Worm (Caenorhabditis elegans) whole organism, young adult: Measurements from ENCODE around the gene nlp-56.

Source experiments
- C17E4.6 ChIP-seq: fragments of 200-800 bp; sonication (Bioruptor generic); IDR thresholded peaks from 2 replicates; pipeline ENCODE4 v1.3.6; 2022; ENCODE audit warnings: missing genetic modification reagents, missing genetic modification characterization, missing compliant biosample characterization
- F22D6.2 ChIP-seq: sonication (generic microtip); optimal IDR thresholded peaks from 2 replicates; lab custom pipeline; 2016; ENCODE audit warnings: mild to moderate bottlenecking, missing genetic modification characterization, missing compliant biosample characterization
- Y53G8AR.9 ChIP-seq: fragments of 200-800 bp; sonication (Bioruptor generic); conservative IDR thresholded peaks from 2 replicates; pipeline ENCODE4 v1.3.6; 2022; ENCODE audit warnings: missing genetic modification reagents, missing genetic modification characterization, missing compliant biosample characterization
- Y56A3A.18 ChIP-seq: fragments of 200-800 bp; sonication (Bioruptor generic); IDR thresholded peaks from 2 replicates; pipeline ENCODE4 v1.3.6; 2022; ENCODE audit warnings: missing genetic modification reagents, missing genetic modification characterization, missing compliant biosample characterization
- Y79H2A.3 ChIP-seq: fragments of 200-800 bp; sonication (Bioruptor generic); conservative IDR thresholded peaks from 2 replicates; pipeline ENCODE4 v1.3.6; 2022; ENCODE audit warnings: missing genetic modification reagents, missing genetic modification characterization, missing compliant biosample characterization
- Y95B8A.8 ChIP-seq: fragments of 200-800 bp; sonication (Bioruptor generic); IDR thresholded peaks from 2 replicates; pipeline ENCODE4 v1.3.6; 2022; ENCODE audit warnings: missing genetic modification reagents, missing genetic modification characterization, missing compliant biosample characterization
- ama-1 ChIP-seq, 3 experiments: fragments of 150-350 bp in 1 of 3; sonication (generic microtip) in 2 of 3; optimal IDR thresholded peaks; 2 replicates each; lab custom pipeline; 2014 to 2018; ENCODE audit warnings: missing biosample characterization in 2 of 3, missing genetic modification characterization in 2 of 3, missing genetic modification reagents in 2 of 3
- athp-1 ChIP-seq: sonication (generic microtip); optimal IDR thresholded peaks from 2 replicates; lab custom pipeline; 2017; ENCODE audit warnings: mild to moderate bottlenecking, missing genetic modification characterization, missing compliant biosample characterization
- attf-6 ChIP-seq: fragments of 200-800 bp; sonication (Bioruptor generic); IDR thresholded peaks from 2 replicates; pipeline ENCODE4 v1.3.6; 2022; ENCODE audit warnings: missing genetic modification reagents, missing genetic modification characterization, missing compliant biosample characterization
- ccch-3 ChIP-seq: fragments of 200-800 bp; sonication (Bioruptor generic); optimal IDR thresholded peaks from 2 replicates; lab custom pipeline; 2018; ENCODE audit warnings: mild to moderate bottlenecking, missing genetic modification characterization, missing compliant biosample characterization
- cebp-1 ChIP-seq, 2 experiments: fragments of 200-800 bp in 1 of 2; sonication (Bioruptor generic) in 1 of 2; sonication (generic microtip) in 1 of 2; IDR thresholded peaks in 1 of 2; optimal IDR thresholded peaks in 1 of 2; 2 replicates each; pipeline versions ENCODE4 v1.3.6 to Lab custom; 2017 to 2022; ENCODE audit warnings: missing compliant biosample characterization in 2 of 2, missing genetic modification characterization in 2 of 2, mild to moderate bottlenecking in 1 of 2, missing genetic modification reagents in 1 of 2, moderate library complexity in 1 of 2
- chd-7 ChIP-seq: sonication (generic microtip); optimal IDR thresholded peaks from 2 replicates; lab custom pipeline; 2016; ENCODE audit warnings: mild to moderate bottlenecking, missing genetic modification characterization, moderate library complexity, missing compliant biosample characterization
- egl-44 ChIP-seq: fragments of 200-800 bp; sonication (Bioruptor generic); IDR thresholded peaks from 2 replicates; pipeline ENCODE4 v1.3.6; 2022; ENCODE audit warnings: missing genetic modification reagents, missing genetic modification characterization, missing compliant biosample characterization
- hmg-1.2 ChIP-seq: fragments of 200-800 bp; sonication (Bioruptor generic); IDR thresholded peaks from 2 replicates; pipeline ENCODE4 v1.3.6; 2022; ENCODE audit warnings: missing genetic modification reagents, missing genetic modification characterization, missing compliant biosample characterization
- hsf-1 ChIP-seq: fragments of 200-800 bp; sonication (Bioruptor generic); IDR thresholded peaks from 2 replicates; pipeline ENCODE4 v1.3.6; 2022; ENCODE audit warnings: missing genetic modification reagents, missing genetic modification characterization, missing compliant biosample characterization
- let-526 ChIP-seq: fragments of 200-800 bp; sonication (Bioruptor generic); IDR thresholded peaks from 2 replicates; pipeline ENCODE4 v1.3.6; 2022; ENCODE audit warnings: missing genetic modification reagents, missing genetic modification characterization, missing compliant biosample characterization
- lin-35 ChIP-seq, 3 experiments: fragments of 150-350 bp in 2 of 3; sonication (generic microtip) in 1 of 3; optimal IDR thresholded peaks; 2 replicates each; lab custom pipeline; 2014 to 2018; ENCODE audit warnings: missing biosample characterization in 3 of 3, missing genetic modification characterization in 3 of 3, missing genetic modification reagents in 3 of 3
- madf-10 ChIP-seq: sonication (generic microtip); optimal IDR thresholded peaks from 2 replicates; lab custom pipeline; 2016; ENCODE audit warnings: mild to moderate bottlenecking, missing genetic modification characterization, missing compliant biosample characterization
- madf-6 ChIP-seq: fragments of 200-800 bp; sonication (Bioruptor generic); IDR thresholded peaks from 2 replicates; pipeline ENCODE4 v1.3.6; 2022; ENCODE audit warnings: missing genetic modification reagents, missing genetic modification characterization, missing compliant biosample characterization
- madf-8 ChIP-seq: fragments of 200-800 bp; sonication (Bioruptor generic); conservative IDR thresholded peaks from 2 replicates; pipeline ENCODE4 v1.3.6; 2022; ENCODE audit warnings: missing genetic modification reagents, missing genetic modification characterization, missing compliant biosample characterization
- mcd-1 ChIP-seq: fragments of 200-800 bp; sonication (Bioruptor generic); IDR thresholded peaks from 2 replicates; pipeline ENCODE4 v1.3.6; 2022; ENCODE audit warnings: missing genetic modification reagents, missing genetic modification characterization, missing compliant biosample characterization
- nfya-2 ChIP-seq: fragments of 200-800 bp; sonication (Bioruptor generic); IDR thresholded peaks from 2 replicates; pipeline ENCODE4 v1.3.6; 2022; ENCODE audit warnings: missing genetic modification reagents, missing genetic modification characterization, missing compliant biosample characterization
- nfyb-1 ChIP-seq: fragments of 200-800 bp; sonication (Bioruptor generic); IDR thresholded peaks from 2 replicates; pipeline ENCODE4 v1.3.6; 2022; ENCODE audit warnings: missing genetic modification reagents, missing genetic modification characterization, missing compliant biosample characterization
- nhr-120 ChIP-seq: fragments of 200-800 bp; sonication (Bioruptor generic); IDR thresholded peaks from 2 replicates; pipeline ENCODE4 v1.3.6; 2022; ENCODE audit warnings: missing genetic modification characterization, missing compliant biosample characterization
- nhr-179 ChIP-seq: sonication (generic microtip); optimal IDR thresholded peaks from 2 replicates; lab custom pipeline; 2016; ENCODE audit warnings: mild to moderate bottlenecking, missing genetic modification characterization, missing compliant biosample characterization
- nhr-80 ChIP-seq: sonication (generic microtip); optimal IDR thresholded peaks from 2 replicates; lab custom pipeline; 2016; ENCODE audit warnings: missing genetic modification characterization, missing compliant biosample characterization
- rec-8 ChIP-seq, 2 experiments: sonication (generic microtip); optimal IDR thresholded peaks; 2 replicates each; lab custom pipeline; 2016; ENCODE audit warnings: mild to moderate bottlenecking in 2 of 2, missing genetic modification characterization in 2 of 2, missing genetic modification reagents in 2 of 2, missing genotype in 2 of 2, missing biosample characterization in 1 of 2, missing compliant biosample characterization in 1 of 2, moderate library complexity in 1 of 2
- rpc-1 ChIP-seq, 2 experiments: fragments of 150-350 bp in 1 of 2; sonication (generic microtip) in 1 of 2; optimal IDR thresholded peaks; 2 replicates each; lab custom pipeline; 2014 to 2018; ENCODE audit warnings: missing biosample characterization in 1 of 2, missing genetic modification characterization in 1 of 2, missing genetic modification reagents in 1 of 2, missing genotype in 1 of 2
- snpc-3.4 ChIP-seq: sonication (generic microtip); optimal IDR thresholded peaks from 2 replicates; lab custom pipeline; 2017; ENCODE audit warnings: missing genetic modification characterization, mild to moderate bottlenecking, missing compliant biosample characterization, antibody characterized with exemption, moderate library complexity, missing genotype, missing genetic modification reagents
- somi-1 ChIP-seq: fragments of 200-800 bp; sonication (Bioruptor generic); optimal IDR thresholded peaks from 2 replicates; lab custom pipeline; 2018; ENCODE audit warnings: mild to moderate bottlenecking, missing genetic modification characterization, missing compliant biosample characterization
- sptf-2 ChIP-seq: fragments of 200-800 bp; sonication (Bioruptor generic); optimal IDR thresholded peaks from 2 replicates; lab custom pipeline; 2018; ENCODE audit warnings: mild to moderate bottlenecking, missing genetic modification characterization, missing compliant biosample characterization
- tbp1 ChIP-seq: fragments of 200-800 bp; sonication (Bioruptor generic); optimal IDR thresholded peaks from 2 replicates; lab custom pipeline; 2018; ENCODE audit warnings: mild to moderate bottlenecking, missing genetic modification characterization, missing compliant biosample characterization
- xnd-1 ChIP-seq: sonication (generic microtip); optimal IDR thresholded peaks from 2 replicates; lab custom pipeline; 2016; ENCODE audit warnings: missing genotype, missing genetic modification reagents, missing genetic modification characterization, missing compliant biosample characterization
- ztf-18 ChIP-seq: sonication (generic microtip); optimal IDR thresholded peaks from 2 replicates; lab custom pipeline; 2016; ENCODE audit warnings: missing genotype, mild to moderate bottlenecking, missing genetic modification characterization, missing compliant biosample characterization
- ztf-22 ChIP-seq: fragments of 200-800 bp; sonication (Bioruptor generic); optimal IDR thresholded peaks from 2 replicates; lab custom pipeline; 2018; ENCODE audit warnings: mild to moderate bottlenecking, missing genetic modification characterization, moderate library complexity, missing compliant biosample characterization

Gene nlp-56

DNA sequence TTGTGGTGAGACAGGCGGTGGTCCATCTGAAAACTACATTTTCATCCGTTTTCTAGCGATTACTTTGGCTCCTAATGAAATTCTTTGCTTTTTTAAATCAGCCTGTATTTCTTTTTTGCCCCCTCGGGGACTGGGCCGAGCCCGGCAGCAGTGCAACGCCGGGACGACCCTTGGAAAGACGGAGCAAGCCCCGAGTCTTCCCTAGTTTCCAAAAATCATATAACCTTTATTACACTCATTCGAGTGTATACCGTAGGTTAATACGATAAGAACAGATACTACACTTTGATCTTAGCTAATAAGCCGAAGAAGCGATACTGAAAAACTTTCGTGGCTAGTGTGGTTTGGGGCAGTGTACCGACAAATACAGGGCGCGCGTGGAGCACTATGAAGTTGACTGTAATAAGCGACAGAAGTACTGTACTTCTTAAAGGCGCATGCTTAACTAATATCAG, 19.8 kb downstream of the nlp-56 start (continued):
- TF ChIP-seq nfya-2 (GFP tag; lab: Robert Waterston, UW) (0 out of 2 replicates have a peak, but pooled peaks have one; percentile 43), lin-35 (GFP tag; optimal IDR thresholded peaks at IDR 0.05; lab: Kevin White, UChicago) (no peak), nhr-80 (tag; lab: Kevin White, UChicago) (no peak), madf-6 (peak; percentile 100), rpc-1 (optimal IDR thresholded peaks at IDR 0.05; lab: Kevin White, UChicago) (no peak), rpc-1 (tag; optimal IDR thresholded peaks at IDR 0.05; lab: Kevin White, UChicago) (peak; percentile 7), attf-6 (GFP tag; lab: Robert Waterston, UW) (peak; percentile 100), madf-10 (tag; lab: Kevin White, UChicago) (no peak), chd-7 (tag; lab: Kevin White, UChicago) (no peak), ztf-22 (no peak), ccch-3 (no peak), Y56A3A.18 (GFP tag; lab: Robert Waterston, UW) (0 out of 2 replicates have a peak, but pooled peaks have one; percentile 26), snpc-3.4 (peak; percentile 95), tbp1 (peak; percentile 80), hsf-1 (peak; percentile 57), F22D6.2 (tag; lab: Kevin White, UChicago) (no peak), nfyb-1 (GFP tag; lab: Robert Waterston, UW) (peak; percentile 68; the same call in 1 of the 2 replicates), hmg-1.2 (peak; percentile 97), madf-8 (GFP tag; lab: Robert Waterston, UW) (peak; percentile 99), sptf-2 (GFP tag; lab: Kevin White, UChicago) (no peak), ztf-18 (tag; lab: Kevin White, UChicago) (peak; percentile 54), somi-1 (GFP tag; lab: Kevin White, UChicago) (no peak), mcd-1 (GFP tag; lab: Robert Waterston, UW) (peak; percentile 76), rec-8 (tag; optimal IDR thresholded peaks at IDR 0.05; lab: Kevin White, UChicago) (no peak), nhr-179 (tag; lab: Kevin White, UChicago) (no peak), let-526 (GFP tag; lab: Robert Waterston, UW) (no peak), egl-44 (GFP tag; lab: Robert Waterston, UW) (0 out of 2 replicates have a peak, but pooled peaks have one; percentile 26), athp-1 (tag; lab: Kevin White, UChicago) (peak; percentile 21), nhr-120 (GFP tag; lab: Robert Waterston, UW) (no peak), Y95B8A.8 (GFP tag; lab: Robert Waterston, UW) (0 out of 2 replicates have a peak, but pooled peaks have one; percentile 47), xnd-1 (tag; lab: Kevin White, UChicago) (peak; percentile 98), Y53G8AR.9 (GFP tag; lab: Robert Waterston, UW) (peak; percentile 71)

DNA sequence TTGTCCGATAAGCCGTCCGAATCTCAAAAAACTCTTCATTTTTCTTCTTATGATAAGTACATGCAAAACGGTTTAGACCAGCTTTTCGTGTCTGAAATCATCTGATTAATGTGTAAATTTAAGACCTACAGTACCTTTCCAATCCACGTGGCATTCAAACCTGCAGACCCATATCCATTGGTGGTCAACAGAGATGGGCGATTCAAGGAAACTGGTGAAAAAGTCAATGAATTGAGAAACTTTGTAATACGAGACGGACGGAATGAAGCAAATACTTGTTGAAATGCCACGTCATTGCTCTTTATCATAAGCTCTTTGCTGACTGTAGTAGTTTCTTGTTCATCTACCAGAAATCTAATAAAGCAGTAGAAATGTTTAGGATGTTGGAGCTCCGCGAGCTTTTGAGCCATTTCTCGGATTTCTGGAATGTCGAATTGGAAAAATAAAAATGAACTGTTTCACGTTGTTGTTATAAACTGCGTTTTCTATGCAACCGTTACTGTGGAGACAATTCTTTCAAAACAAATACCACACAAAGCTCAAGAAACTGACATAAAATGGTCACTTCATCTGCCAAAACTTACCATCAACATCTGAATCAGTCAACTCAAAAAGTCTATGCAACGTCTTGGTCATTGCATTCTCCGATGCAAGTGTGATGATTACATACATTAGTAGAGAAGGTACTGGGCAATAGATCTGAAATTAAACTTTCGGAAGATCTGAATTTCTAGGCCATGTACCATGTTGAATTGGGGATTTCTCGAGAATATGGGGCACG, 20.4 kb downstream of the nlp-56 start:
- peak; percentile 70 for TF ChIP-seq ama-1 (optimal IDR thresholded peaks at IDR 0.05; lab: Kevin White, UChicago)
- no peak for TF ChIP-seq ama-1 (GFP tag; optimal IDR thresholded peaks at IDR 0.05; lab: Kevin White, UChicago)
- no peak for TF ChIP-seq C17E4.6 (GFP tag; lab: Robert Waterston, UW)
- TF ChIP-seq Y79H2A.3, result no peak
- no peak for TF ChIP-seq cebp-1 (GFP tag; IDR thresholded peaks at IDR 0.05; lab: Robert Waterston, UW)
- TF ChIP-seq cebp-1 (tag; optimal IDR thresholded peaks at IDR 0.05; lab: Kevin White, UChicago), result peak; percentile 28
- peak; percentile 30; the same call in 1 of the 2 replicates for TF ChIP-seq Y53G8AR.9 (GFP tag; lab: Robert Waterston, UW)
